Worm (Caenorhabditis elegans) whole organism, early embryonic: Measurements from ENCODE around the gene msp-40.

Experiments used
- B0310.2 ChIP-seq: sonication (generic microtip); optimal IDR thresholded peaks from 2 replicates; lab custom pipeline; 2016; ENCODE audit warnings: mild to moderate bottlenecking, missing genetic modification characterization, missing compliant biosample characterization
- ama-1 ChIP-seq: fragments of 150-350 bp; optimal IDR thresholded peaks from 2 replicates; lab custom pipeline; 2014
- ceh-36 ChIP-seq: sonication (generic microtip); optimal IDR thresholded peaks from 2 replicates; lab custom pipeline; 2016; ENCODE audit warnings: missing genetic modification characterization, inconsistent platforms, missing compliant biosample characterization
- ets-7 ChIP-seq: sonication (generic microtip); optimal IDR thresholded peaks from 2 replicates; lab custom pipeline; 2016; ENCODE audit warnings: missing genotype, missing genetic modification characterization, missing compliant biosample characterization
- flt-1 ChIP-seq: fragments of 200-800 bp; sonication (Bioruptor generic); IDR thresholded peaks from 2 replicates; pipeline ENCODE4 v1.3.6; 2022; ENCODE audit warnings: missing genetic modification characterization, missing compliant biosample characterization
- scrt-1 ChIP-seq: fragments of 200-800 bp; sonication (Bioruptor generic); IDR thresholded peaks from 2 replicates; pipeline ENCODE4 v1.3.6; 2022; ENCODE audit warnings: missing genetic modification characterization, missing compliant biosample characterization
- tbx-11 ChIP-seq: fragments of 200-800 bp; sonication (Bioruptor generic); IDR thresholded peaks from 2 replicates; pipeline ENCODE4 v1.3.6; 2022; ENCODE audit warnings: missing genetic modification characterization, missing compliant biosample characterization

DNA sequence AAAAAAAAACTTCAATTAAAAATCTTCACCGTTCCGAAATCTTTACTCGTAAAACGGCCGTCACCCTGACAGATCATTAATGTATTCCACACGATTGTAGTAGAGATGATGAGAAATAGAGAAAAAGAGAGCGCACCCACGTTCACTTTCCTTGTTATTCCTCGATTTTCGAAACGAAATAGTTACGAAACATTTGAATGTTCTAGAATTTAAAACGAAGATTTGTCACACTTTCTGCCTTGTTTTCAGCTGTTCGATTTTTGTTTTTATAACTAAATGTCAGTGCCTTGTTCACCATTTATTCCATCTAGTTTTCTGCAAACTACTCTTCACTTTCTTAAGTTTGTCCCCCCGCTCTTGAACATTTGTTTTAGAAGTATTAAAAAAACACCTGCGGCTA, 29.5 kb downstream of the msp-40 start:
- TF ChIP-seq ama-1 (lab: Kevin White, UChicago) (no peak), B0310.2 (tag; lab: Kevin White, UChicago) (no peak), tbx-11 (GFP tag; lab: Robert Waterston, UW) (no peak), scrt-1 (GFP tag; lab: Robert Waterston, UW) (no peak), ets-7 (tag; lab: Kevin White, UChicago) (no peak), flt-1 (no peak), ceh-36 (tag; lab: Kevin White, UChicago) (no peak)
